Fruit fly (Drosophila melanogaster): ENCODE results near the gene Trc8.

Trc8 gene

dm6 chr3R:29503406-29504116, at the start of gene Trc8 (continued):
- TF ChIP-seq Mrtf (GFP tag; IDR thresholded peaks at IDR 0.05): no peak
- TF ChIP-seq CG17568 (GFP tag; optimal IDR thresholded peaks at IDR 0.05): no peak
- TF ChIP-seq tll (GFP tag; optimal IDR thresholded peaks at IDR 0.05): no peak
- TF ChIP-seq CG1233 (GFP tag; optimal IDR thresholded peaks at IDR 0.05): no peak
- TF ChIP-seq trem (tag; optimal IDR thresholded peaks at IDR 0.05): peak; percentile 49
- peak; percentile 22 for TF ChIP-seq Hmr (GFP tag; optimal IDR thresholded peaks at IDR 0.05)
- TF ChIP-seq Bgb (GFP tag; IDR thresholded peaks at IDR 0.05; ENCODE audit: partially characterized antibody): peak; percentile 92
- TF ChIP-seq pzg (GFP tag; optimal IDR thresholded peaks at IDR 0.05): peak; percentile 92
- TF ChIP-seq CG6854 (GFP tag; optimal IDR thresholded peaks at IDR 0.05): peak; percentile 51
- TF ChIP-seq Sry-δ (GFP tag; optimal IDR thresholded peaks at IDR 0.05): peak; percentile 79
- TF ChIP-seq sna (GFP tag; IDR thresholded peaks at IDR 0.05; ENCODE audit: partially characterized antibody): peak; percentile 85
- TF ChIP-seq pita (GFP tag; optimal IDR thresholded peaks at IDR 0.05): no peak
- peak; percentile 79 for TF ChIP-seq mld (GFP tag; IDR thresholded peaks at IDR 0.05; ENCODE audit: partially characterized antibody)
- 0 out of 2 replicates have a peak, but pooled peaks have one; percentile 24 for TF ChIP-seq CG14441 (GFP tag; IDR thresholded peaks at IDR 0.05)
- TF ChIP-seq luna (GFP tag; optimal IDR thresholded peaks at IDR 0.05): no peak
- TF ChIP-seq Max (GFP tag; optimal IDR thresholded peaks at IDR 0.05): no peak
- TF ChIP-seq bbx (GFP tag; IDR thresholded peaks at IDR 0.05; ENCODE audit: partially characterized antibody): peak; percentile 92
- TF ChIP-seq CG11723 (GFP tag; optimal IDR thresholded peaks at IDR 0.05): no peak
- peak; percentile 20 for TF ChIP-seq CG17912 (GFP tag; optimal IDR thresholded peaks at IDR 0.05)
- TF ChIP-seq Doc2 (GFP tag; IDR thresholded peaks at IDR 0.05): no peak
- no peak for TF ChIP-seq CG2202 (tag; optimal IDR thresholded peaks at IDR 0.05)
- TF ChIP-seq jumu (GFP tag; optimal IDR thresholded peaks at IDR 0.05): peak; percentile 3
- peak; percentile 65 for TF ChIP-seq MESR4 (GFP tag; optimal IDR thresholded peaks at IDR 0.05)
- 0 out of 2 replicates have a peak, but pooled peaks have one; percentile 28 for TF ChIP-seq cas (GFP tag; IDR thresholded peaks at IDR 0.05)
- peak; percentile 46 for TF ChIP-seq CG13624 (GFP tag; optimal IDR thresholded peaks at IDR 0.05)
- TF ChIP-seq Side (GFP tag; optimal IDR thresholded peaks at IDR 0.05): peak; percentile 14
- peak; percentile 82 for TF ChIP-seq Scr (GFP tag; IDR thresholded peaks at IDR 0.05; ENCODE audit: partially characterized antibody)
- TF ChIP-seq CG14667 (GFP tag; IDR thresholded peaks at IDR 0.05): no peak
- TF ChIP-seq CG11696 (GFP tag; IDR thresholded peaks at IDR 0.05): 0 out of 2 replicates have a peak, but pooled peaks have one; percentile 30
- TF ChIP-seq zfh1 (GFP tag; IDR thresholded peaks at IDR 0.05): no peak
- TF ChIP-seq Adf1 (GFP tag; IDR thresholded peaks at IDR 0.05): peak; percentile 87
- peak; percentile 96 for TF ChIP-seq stwl (tag; optimal IDR thresholded peaks at IDR 0.05)
- TF ChIP-seq CG34422 (GFP tag; IDR thresholded peaks at IDR 0.05): 0 out of 3 replicates have a peak, but pooled peaks have one; percentile 11
- peak; percentile 36 for TF ChIP-seq HmgD (GFP tag; optimal IDR thresholded peaks at IDR 0.05)
- TF ChIP-seq amos (GFP tag; IDR thresholded peaks at IDR 0.05; ENCODE audit: partially characterized antibody): peak; percentile 93
- TF ChIP-seq CG15514 (GFP tag; optimal IDR thresholded peaks at IDR 0.05): peak; percentile 65
- peak; percentile 49 for TF ChIP-seq Myb (GFP tag; optimal IDR thresholded peaks at IDR 0.05)
- TF ChIP-seq MTF-1 (GFP tag; optimal IDR thresholded peaks at IDR 0.05; ENCODE audit: borderline replicate concordance): no peak
- no peak for TF ChIP-seq dmrt11E (tag; optimal IDR thresholded peaks at IDR 0.05)
- peak; percentile 90 for TF ChIP-seq CG13287 (GFP tag; IDR thresholded peaks at IDR 0.05; ENCODE audit: partially characterized antibody)
- TF ChIP-seq CG1602 (GFP tag; optimal IDR thresholded peaks at IDR 0.05): no peak
- TF ChIP-seq CG12391 (tag; optimal IDR thresholded peaks at IDR 0.05): peak; percentile 16
- TF ChIP-seq CG13123 (GFP tag; optimal IDR thresholded peaks at IDR 0.05): no peak
- no peak for TF ChIP-seq vfl (GFP tag; optimal IDR thresholded peaks at IDR 0.05)
- TF ChIP-seq ato (GFP tag; IDR thresholded peaks at IDR 0.05; ENCODE audit: partially characterized antibody): peak; percentile 93
- no peak for TF ChIP-seq CG5245 (GFP tag; optimal IDR thresholded peaks at IDR 0.05)
- TF ChIP-seq ranshi (GFP tag; IDR thresholded peaks at IDR 0.05): 0 out of 2 replicates have a peak, but pooled peaks have one; percentile 3
- TF ChIP-seq CG4854 (GFP tag; optimal IDR thresholded peaks at IDR 0.05): no peak
